Fruit fly (Drosophila melanogaster) Kc167 (cell line): ENCODE data around the gene barc.

ENCODE experiments used
- Myc ChIP-seq: fragments of >200 bp; optimal IDR thresholded peaks from 2 replicates; lab custom pipeline; 2017; ENCODE audit warnings: missing external identifiers
- Sin3A ChIP-seq: fragments of >200 bp; optimal IDR thresholded peaks from 2 replicates; lab custom pipeline; 2018; ENCODE audit warnings: missing external identifiers
- h ChIP-seq: fragments of >200 bp; optimal IDR thresholded peaks from 3 replicates; lab custom pipeline; 2018; ENCODE audit warnings: missing external identifiers
- insv ChIP-seq: fragments of >200 bp; optimal IDR thresholded peaks from 3 replicates; lab custom pipeline; 2018; ENCODE audit warnings: missing external identifiers
- psq ChIP-seq: fragments of >200 bp; optimal IDR thresholded peaks from 2 replicates; lab custom pipeline; 2017; ENCODE audit warnings: missing external identifiers
- ttk ChIP-seq: sonication (Bioruptor generic); optimal IDR thresholded peaks from 2 replicates; lab custom pipeline; 2017; ENCODE audit warnings: missing external identifiers

Gene barc

dm6 chr3L:21453623-21454022 is 20.7 kb upstream of the barc start:
- TF ChIP-seq Sin3A (lab: Kevin White, UChicago) = no peak
- TF ChIP-seq psq = no peak
- no peak for TF ChIP-seq ttk
- TF ChIP-seq Myc (lab: Kevin White, UChicago) = no peak
- TF ChIP-seq h = no peak
- no peak for TF ChIP-seq insv (lab: Kevin White, UChicago)

- TF ChIP-seq Sin3A (lab: Kevin White, UChicago) = no peak
- no peak for TF ChIP-seq h
- TF ChIP-seq insv (lab: Kevin White, UChicago) = no peak
- no peak for TF ChIP-seq ttk
- no peak for TF ChIP-seq psq
- no peak for TF ChIP-seq Myc (lab: Kevin White, UChicago)
Measured at dm6 chr3L:21450486-21450885, 17.6 kb upstream of the barc start.

- no peak for TF ChIP-seq h
- no peak for TF ChIP-seq insv (lab: Kevin White, UChicago)
- no peak for TF ChIP-seq ttk
- no peak for TF ChIP-seq Sin3A (lab: Kevin White, UChicago)
- TF ChIP-seq Myc (lab: Kevin White, UChicago) = no peak
- no peak for TF ChIP-seq psq
Measured at dm6 chr3L:21449336-21449735, 16.4 kb upstream of the barc start.

dm6 chr3L:21445704-21446103 is 12.8 kb upstream of the barc start, which contains the start of gene Syx7:
Gene Syx7, plus strand, starts transcription at chr3L:21445834.
- TF ChIP-seq ttk (no peak), h (no peak), Myc (lab: Kevin White, UChicago) (no peak), Sin3A (lab: Kevin White, UChicago) (no peak), psq (no peak)

- no peak for TF ChIP-seq ttk
Measured at dm6 chr3L:21444719-21445118, 11.8 kb upstream of the barc start, which contains the start of gene Alp1. Gene Alp1, minus strand, starts transcription at chr3L:21444819.

- TF ChIP-seq Myc (lab: Kevin White, UChicago) (no peak), ttk (no peak), h (no peak), psq (no peak), Sin3A (lab: Kevin White, UChicago) (no peak), insv (lab: Kevin White, UChicago) (no peak)
Measured at dm6 chr3L:21441216-21441813, 8.4 kb upstream of the barc start, which contains the start of gene CG5664. Gene CG5664, minus strand, starts transcription at chr3L:21441363.

- no peak for TF ChIP-seq psq
Measured at dm6 chr3L:21436089-21436488, 3.2 kb upstream of the barc start.

dm6 chr3L:21433744-21434384 is 930 bp upstream of the barc start:
- TF ChIP-seq ttk (no peak), Myc (lab: Kevin White, UChicago) (no peak), Sin3A (lab: Kevin White, UChicago) (no peak), h (no peak), insv (lab: Kevin White, UChicago) (no peak), psq (no peak)

dm6 chr3L:21427490-21427889 is 5.4 kb downstream of the barc start, which contains the start of gene CG33288:
Gene CG33288, plus strand, starts transcription at chr3L:21427790.
- no peak for TF ChIP-seq Myc (lab: Kevin White, UChicago)

- no peak for TF ChIP-seq psq
- no peak for TF ChIP-seq Myc (lab: Kevin White, UChicago)
- no peak for TF ChIP-seq Sin3A (lab: Kevin White, UChicago)
- TF ChIP-seq insv (lab: Kevin White, UChicago) = no peak
- no peak for TF ChIP-seq h
- no peak for TF ChIP-seq ttk
Measured at dm6 chr3L:21417884-21418536, 14.9 kb downstream of the barc start.

- TF ChIP-seq insv (lab: Kevin White, UChicago) = no peak
- TF ChIP-seq ttk = no peak
- TF ChIP-seq Sin3A (lab: Kevin White, UChicago) = no peak
- no peak for TF ChIP-seq Myc (lab: Kevin White, UChicago)
- TF ChIP-seq h = no peak
- TF ChIP-seq psq = no peak
Measured at dm6 chr3L:21416921-21417447, 15.9 kb downstream of the barc start.

- TF ChIP-seq h (no peak), ttk (no peak), Sin3A (lab: Kevin White, UChicago) (no peak), insv (lab: Kevin White, UChicago) (no peak), psq (no peak), Myc (lab: Kevin White, UChicago) (no peak)
Measured at dm6 chr3L:21414331-21414730, 18.6 kb downstream of the barc start.

dm6 chr3L:21412140-21412539 is 20.8 kb downstream of the barc start:
- TF ChIP-seq ttk = no peak
- TF ChIP-seq insv (lab: Kevin White, UChicago) = no peak
- TF ChIP-seq h = no peak
- TF ChIP-seq Sin3A (lab: Kevin White, UChicago) = no peak
- no peak for TF ChIP-seq psq
- TF ChIP-seq Myc (lab: Kevin White, UChicago) = no peak
